Worm (Caenorhabditis elegans) whole organism, L4 larva: Measurements from ENCODE around the gene R10E8.5.

Experiments used
- F10B5.3 ChIP-seq: sonication (generic microtip); optimal IDR thresholded peaks from 2 replicates; lab custom pipeline; 2016; ENCODE audit warnings: mild to moderate bottlenecking, missing genetic modification characterization, missing compliant biosample characterization
- F49E8.2 ChIP-seq: sonication (generic microtip); optimal IDR thresholded peaks from 2 replicates; lab custom pipeline; 2016; ENCODE audit warnings: missing compliant biosample characterization, mild to moderate bottlenecking, missing genetic modification characterization, borderline replicate concordance
- aly-2 ChIP-seq: sonication (generic microtip); optimal IDR thresholded peaks from 2 replicates; lab custom pipeline; 2018; ENCODE audit warnings: missing biosample characterization, missing genetic modification characterization
- ceh-62 ChIP-seq: sonication (generic microtip); optimal IDR thresholded peaks from 2 replicates; lab custom pipeline; 2017; ENCODE audit warnings: missing biosample characterization, missing genetic modification characterization
- unc-39 ChIP-seq: sonication (generic microtip); optimal IDR thresholded peaks from 2 replicates; lab custom pipeline; 2017; ENCODE audit warnings: missing biosample characterization, missing genetic modification characterization
- ztf-11 ChIP-seq: fragments of 150-350 bp; optimal IDR thresholded peaks from 2 replicates; lab custom pipeline; 2014; ENCODE audit warnings: missing biosample characterization, missing genetic modification characterization

DNA sequence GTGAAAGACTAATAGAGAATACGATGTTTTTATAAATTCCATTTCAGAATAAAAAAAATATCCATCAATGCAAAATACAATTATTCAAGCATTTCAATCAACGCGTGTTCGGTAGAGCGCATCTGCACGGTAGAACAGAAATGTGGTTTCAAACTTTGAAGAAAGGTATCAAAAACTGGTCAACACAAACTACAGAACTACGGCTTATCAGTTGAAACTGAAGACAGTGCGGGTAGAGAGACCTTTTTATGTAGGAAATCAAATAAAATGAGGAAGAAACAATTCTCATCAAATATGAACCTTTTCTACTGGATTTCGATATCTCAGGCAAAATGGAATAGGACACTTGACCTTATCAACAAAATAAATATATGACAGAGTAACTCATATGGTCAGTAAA is 10.2 kb upstream of the R10E8.5 start:
- TF ChIP-seq F49E8.2 (tag; lab: Kevin White, UChicago) (no peak), ceh-62 (tag; lab: Kevin White, UChicago) (no peak), unc-39 (no peak), ztf-11 (tag; lab: Kevin White, UChicago) (no peak), aly-2 (tag; lab: Kevin White, UChicago) (no peak), F10B5.3 (no peak)
